Worm (Caenorhabditis elegans): ENCODE data around the gene nhr-271.

nhr-271 gene

DNA sequence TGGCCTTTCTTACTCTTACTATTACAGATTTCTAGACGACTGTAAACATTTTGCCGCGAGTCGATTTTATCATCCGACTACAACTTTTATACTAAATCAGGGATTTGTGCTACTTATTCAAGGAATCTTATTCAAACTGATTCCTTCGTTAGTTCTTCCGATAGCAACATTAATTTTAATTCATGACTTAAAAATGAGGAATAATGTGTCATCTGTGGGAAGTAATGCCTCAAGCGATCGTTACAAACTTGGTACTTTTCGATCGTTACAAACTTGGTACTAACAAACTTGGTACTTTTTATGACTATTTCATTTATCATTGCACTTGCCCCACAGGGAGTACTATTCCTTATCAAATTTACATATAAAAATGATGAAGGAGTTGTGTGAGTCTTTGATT, 37.1 kb upstream of the nhr-271 start, which contains the start of gene Y70C5A.4:
Y70C5A.4 (plus strand) TSS at position 301 of the 400 bp plus-strand sequence.
- TF ChIP-seq elt-2 (tag; optimal IDR thresholded peaks at IDR 0.05) (no peak), pros-1 (tag; optimal IDR thresholded peaks at IDR 0.05) (no peak), ztf-16 (tag; optimal IDR thresholded peaks at IDR 0.05) (no peak), fkh-10 (GFP tag; optimal IDR thresholded peaks at IDR 0.05) (no peak), elt-4 (tag; optimal IDR thresholded peaks at IDR 0.05) (no peak), ceh-14 (tag; optimal IDR thresholded peaks at IDR 0.05) (no peak), F13H6.1 (tag; optimal IDR thresholded peaks at IDR 0.05) (no peak), C38D4.7 (GFP tag; optimal IDR thresholded peaks at IDR 0.05) (no peak), ceh-22 (tag; optimal IDR thresholded peaks at IDR 0.05) (no peak)

ce11 chrV:16610791-16611385, 30.6 kb upstream of the nhr-271 start, which contains the start of gene srw-54:
Gene srw-54 (plus strand): TSS chrV:16611335.
- no peak for TF ChIP-seq ceh-9 (tag; optimal IDR thresholded peaks at IDR 0.05)
- TF ChIP-seq pha-2 (tag; optimal IDR thresholded peaks at IDR 0.05), result no peak
- TF ChIP-seq ceh-2 (tag; optimal IDR thresholded peaks at IDR 0.05), result no peak
- TF ChIP-seq C08G9.2 (tag; optimal IDR thresholded peaks at IDR 0.05), result no peak
- no peak for TF ChIP-seq ceh-30 (tag; optimal IDR thresholded peaks at IDR 0.05)
- TF ChIP-seq ceh-22 (tag; optimal IDR thresholded peaks at IDR 0.05), result no peak
- no peak for TF ChIP-seq pros-1 (tag; optimal IDR thresholded peaks at IDR 0.05)
- no peak for TF ChIP-seq lim-6 (tag; optimal IDR thresholded peaks at IDR 0.05)
- TF ChIP-seq fkh-6 (tag; optimal IDR thresholded peaks at IDR 0.05), result no peak
- no peak for TF ChIP-seq madf-2 (tag; optimal IDR thresholded peaks at IDR 0.05)
- no peak for TF ChIP-seq ttx-3 (tag; optimal IDR thresholded peaks at IDR 0.05)
- TF ChIP-seq nhr-232 (tag; optimal IDR thresholded peaks at IDR 0.05), result no peak
- no peak for TF ChIP-seq syd-9 (tag; optimal IDR thresholded peaks at IDR 0.05)

- TF ChIP-seq T23F11.4 (GFP tag; optimal IDR thresholded peaks at IDR 0.05), result no peak
- TF ChIP-seq hlh-6 (tag; optimal IDR thresholded peaks at IDR 0.05), result no peak
- TF ChIP-seq pros-1 (tag; optimal IDR thresholded peaks at IDR 0.05), result no peak
- TF ChIP-seq che-1 (tag; optimal IDR thresholded peaks at IDR 0.05), result no peak
- TF ChIP-seq ztf-16 (tag; optimal IDR thresholded peaks at IDR 0.05), result no peak
- TF ChIP-seq pax-1 (tag; optimal IDR thresholded peaks at IDR 0.05), result no peak
- no peak for TF ChIP-seq dmd-4 (tag; optimal IDR thresholded peaks at IDR 0.05; ENCODE audit: borderline replicate concordance)
- TF ChIP-seq hlh-30 (tag; optimal IDR thresholded peaks at IDR 0.05; ENCODE audit: insufficient read depth), result no peak
- no peak for TF ChIP-seq ceh-18 (tag; optimal IDR thresholded peaks at IDR 0.05)
- TF ChIP-seq ets-4 (tag; optimal IDR thresholded peaks at IDR 0.05), result no peak
- no peak for TF ChIP-seq K09A11.1 (tag; optimal IDR thresholded peaks at IDR 0.05; ENCODE audit: insufficient read depth)
- TF ChIP-seq elt-2 (tag; optimal IDR thresholded peaks at IDR 0.05), result no peak
- no peak for TF ChIP-seq unc-55 (GFP tag; optimal IDR thresholded peaks at IDR 0.05)
These were observed 29.8 kb upstream of the nhr-271 start for ce11 chrV:16610094-16610493.

- TF ChIP-seq madf-2 (tag; optimal IDR thresholded peaks at IDR 0.05) (no peak), ceh-9 (tag; optimal IDR thresholded peaks at IDR 0.05) (no peak), pax-1 (tag; optimal IDR thresholded peaks at IDR 0.05) (no peak)
These were observed 28.2 kb upstream of the nhr-271 start for ce11 chrV:16608478-16608877.

DNA sequence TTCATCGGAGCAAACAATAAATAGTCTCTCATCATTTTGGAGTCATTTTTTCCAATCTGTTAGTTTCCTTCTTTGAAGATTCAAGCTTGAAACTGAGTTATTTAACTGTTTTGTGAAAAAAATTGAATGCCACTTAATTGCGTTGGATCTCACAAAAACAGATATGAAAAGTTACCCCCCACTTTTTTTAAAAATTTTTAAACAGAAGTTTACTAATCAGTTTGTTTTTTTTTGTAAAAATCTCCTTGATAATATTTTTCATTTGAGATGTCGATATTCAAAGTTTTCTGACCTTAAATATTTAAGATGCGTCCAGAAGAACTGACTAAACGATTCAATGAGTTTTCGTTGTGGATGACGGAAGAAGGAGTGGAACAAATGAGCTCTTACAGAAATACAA, 26.0 kb upstream of the nhr-271 start, which contains the start of gene Y32B12C.1:
Y32B12C.1 (plus strand) TSS at position 301 of the 400 bp plus-strand sequence.
- no peak for TF ChIP-seq hlh-13 (GFP tag; optimal IDR thresholded peaks at IDR 0.05)

DNA sequence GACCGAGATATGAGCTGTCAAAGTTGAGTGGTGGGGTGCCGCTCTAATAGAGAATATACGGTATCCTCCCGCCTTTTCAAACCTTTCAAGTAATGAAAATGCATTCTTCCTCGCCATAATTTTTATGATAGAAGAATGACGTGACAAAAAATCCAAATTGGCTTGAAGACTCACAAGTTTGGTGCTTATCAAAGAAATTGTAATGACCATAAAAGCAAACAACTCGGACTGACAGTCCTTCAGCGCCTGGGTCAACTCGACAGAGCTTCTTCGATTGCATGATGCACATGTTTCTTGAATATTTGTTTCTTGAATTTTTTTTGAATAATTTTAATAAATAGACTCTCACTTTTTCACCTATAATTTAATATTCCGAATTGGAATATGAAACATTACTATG, 25.1 kb upstream of the nhr-271 start:
- TF ChIP-seq ceh-48 (tag; optimal IDR thresholded peaks at IDR 0.05) (no peak), ceh-2 (tag; optimal IDR thresholded peaks at IDR 0.05) (no peak), ceh-18 (tag; optimal IDR thresholded peaks at IDR 0.05) (no peak), ceh-24 (tag; optimal IDR thresholded peaks at IDR 0.05) (no peak), hlh-15 (tag; optimal IDR thresholded peaks at IDR 0.05) (no peak), ceh-6 (GFP tag; optimal IDR thresholded peaks at IDR 0.05) (no peak), K09A11.1 (tag; optimal IDR thresholded peaks at IDR 0.05; ENCODE audit: insufficient read depth) (no peak), ref-2 (tag; optimal IDR thresholded peaks at IDR 0.05) (no peak), ama-1 (optimal IDR thresholded peaks at IDR 0.05) (no peak)
